Worm (Caenorhabditis elegans) whole organism, late embryonic: ENCODE data around the gene nhr-147.

Source experiments
- C08G9.2 ChIP-seq: sonication (generic microtip); optimal IDR thresholded peaks from 2 replicates; lab custom pipeline; 2016; ENCODE audit warnings: mild to moderate bottlenecking, missing genetic modification characterization, moderate library complexity, missing compliant biosample characterization
- K02D7.2 ChIP-seq: sonication (generic microtip); optimal IDR thresholded peaks from 2 replicates; lab custom pipeline; 2017; ENCODE audit warnings: mild to moderate bottlenecking, missing genetic modification characterization, missing compliant biosample characterization
- Y22D7AL.16 ChIP-seq: sonication (generic microtip); optimal IDR thresholded peaks from 2 replicates; lab custom pipeline; 2016; ENCODE audit warnings: missing genetic modification characterization, missing compliant biosample characterization
- ceh-22 ChIP-seq: sonication (generic microtip); optimal IDR thresholded peaks from 2 replicates; lab custom pipeline; 2017; ENCODE audit warnings: missing biosample characterization, missing genetic modification characterization
- ceh-31 ChIP-seq: sonication (generic microtip); optimal IDR thresholded peaks from 2 replicates; lab custom pipeline; 2016; ENCODE audit warnings: missing genetic modification characterization, missing compliant biosample characterization
- ceh-34 ChIP-seq: sonication (generic microtip); optimal IDR thresholded peaks from 2 replicates; lab custom pipeline; 2016; ENCODE audit warnings: mild to moderate bottlenecking, missing genetic modification characterization, missing compliant biosample characterization
- ceh-45 ChIP-seq: fragments of 200-800 bp; sonication (Bioruptor generic); IDR thresholded peaks from 2 replicates; pipeline ENCODE4 v1.3.6; 2022; ENCODE audit warnings: missing genetic modification reagents, missing genetic modification characterization, missing compliant biosample characterization
- ceh-48 ChIP-seq: sonication (generic microtip); optimal IDR thresholded peaks from 2 replicates; lab custom pipeline; 2016; ENCODE audit warnings: missing genetic modification characterization, inconsistent platforms, missing compliant biosample characterization
- dve-1 ChIP-seq: sonication (generic microtip); optimal IDR thresholded peaks from 2 replicates; lab custom pipeline; 2017; ENCODE audit warnings: antibody characterized with exemption, mild to moderate bottlenecking, missing genetic modification characterization, missing compliant biosample characterization
- elt-2 ChIP-seq: sonication (generic microtip); optimal IDR thresholded peaks from 2 replicates; lab custom pipeline; 2016; ENCODE audit warnings: missing genetic modification reagents, missing genetic modification characterization, missing compliant biosample characterization
- elt-4 ChIP-seq: sonication (generic microtip); optimal IDR thresholded peaks from 2 replicates; lab custom pipeline; 2016; ENCODE audit warnings: missing genetic modification characterization, missing compliant biosample characterization
- fax-1 ChIP-seq: sonication (generic microtip); optimal IDR thresholded peaks from 2 replicates; lab custom pipeline; 2016; ENCODE audit warnings: missing genotype, missing genetic modification characterization, missing compliant biosample characterization
- fkh-10 ChIP-seq: fragments of 150-350 bp; optimal IDR thresholded peaks from 2 replicates; lab custom pipeline; 2014; ENCODE audit warnings: missing biosample characterization, missing genetic modification reagents, missing genetic modification characterization
- hlh-13 ChIP-seq: fragments of 200-800 bp; sonication (Bioruptor generic); optimal IDR thresholded peaks from 2 replicates; lab custom pipeline; 2018; ENCODE audit warnings: mild to moderate bottlenecking, missing genetic modification characterization, missing compliant biosample characterization
- hlh-30 ChIP-seq: sonication (generic microtip); optimal IDR thresholded peaks from 2 replicates; lab custom pipeline; 2017; ENCODE audit warnings: antibody characterized with exemption, missing genetic modification characterization, missing compliant biosample characterization; ENCODE audit not compliant: insufficient read depth
- hlh-8 ChIP-seq: sonication (generic microtip); optimal IDR thresholded peaks from 2 replicates; lab custom pipeline; 2016; ENCODE audit warnings: missing genotype, missing genetic modification characterization, missing compliant biosample characterization
- lin-11 ChIP-seq: fragments of 200-800 bp; sonication (Bioruptor generic); optimal IDR thresholded peaks from 2 replicates; lab custom pipeline; 2018; ENCODE audit warnings: mild to moderate bottlenecking, missing genetic modification characterization, missing compliant biosample characterization
- mec-3 ChIP-seq: sonication (generic microtip); optimal IDR thresholded peaks from 2 replicates; lab custom pipeline; 2016; ENCODE audit warnings: borderline replicate concordance, missing genetic modification characterization, missing compliant biosample characterization
- nhr-232 ChIP-seq: sonication (generic microtip); optimal IDR thresholded peaks from 2 replicates; lab custom pipeline; 2016; ENCODE audit warnings: missing genetic modification characterization, missing compliant biosample characterization
- pag-3 ChIP-seq: sonication (generic microtip); optimal IDR thresholded peaks from 2 replicates; lab custom pipeline; 2016; ENCODE audit warnings: missing compliant biosample characterization, missing genetic modification characterization, borderline replicate concordance
- pat-9 ChIP-seq: fragments of 200-800 bp; sonication (Bioruptor generic); optimal IDR thresholded peaks from 2 replicates; lab custom pipeline; 2018; ENCODE audit warnings: mild to moderate bottlenecking, missing genetic modification characterization, moderate library complexity, missing compliant biosample characterization
- pax-1 ChIP-seq: fragments of 150-350 bp; optimal IDR thresholded peaks from 2 replicates; lab custom pipeline; 2014; ENCODE audit warnings: missing biosample characterization, missing genetic modification characterization
- pha-4 ChIP-seq: fragments of 150-350 bp; optimal IDR thresholded peaks from 2 replicates; lab custom pipeline; 2018; ENCODE audit warnings: missing biosample characterization, missing genetic modification reagents, missing genetic modification characterization
- ref-2 ChIP-seq: sonication (generic microtip); optimal IDR thresholded peaks from 2 replicates; lab custom pipeline; 2016; ENCODE audit warnings: missing genetic modification characterization, missing compliant biosample characterization
- rnt-1 ChIP-seq: sonication (generic microtip); optimal IDR thresholded peaks from 2 replicates; lab custom pipeline; 2016; ENCODE audit warnings: missing genetic modification characterization, missing compliant biosample characterization
- sox-4 ChIP-seq: sonication (generic microtip); optimal IDR thresholded peaks from 2 replicates; lab custom pipeline; 2017; ENCODE audit warnings: mild to moderate bottlenecking, missing genetic modification characterization, inconsistent platforms, missing compliant biosample characterization
- syd-9 ChIP-seq: sonication (generic microtip); optimal IDR thresholded peaks from 2 replicates; lab custom pipeline; 2016; ENCODE audit warnings: mild to moderate bottlenecking, missing genetic modification characterization, moderate library complexity, missing compliant biosample characterization
- ttx-3 ChIP-seq: sonication (generic microtip); optimal IDR thresholded peaks from 2 replicates; lab custom pipeline; 2016; ENCODE audit warnings: missing genetic modification reagents, missing genetic modification characterization, missing compliant biosample characterization
- unc-3 ChIP-seq, 2 experiments: fragments of 200-800 bp in 1 of 2; sonication (Bioruptor generic) in 1 of 2; sonication (generic microtip) in 1 of 2; conservative IDR thresholded peaks in 1 of 2; optimal IDR thresholded peaks in 1 of 2; 2 replicates each; pipeline versions ENCODE4 v1.3.6 to Lab custom; 2016 to 2022; ENCODE audit warnings: missing compliant biosample characterization in 2 of 2, missing genetic modification characterization in 2 of 2, missing genetic modification reagents in 1 of 2
- unc-42 ChIP-seq: sonication (generic microtip); optimal IDR thresholded peaks from 2 replicates; lab custom pipeline; 2016; ENCODE audit warnings: missing genotype, missing genetic modification characterization, missing compliant biosample characterization
- unc-55 ChIP-seq: sonication (generic microtip); optimal IDR thresholded peaks from 2 replicates; lab custom pipeline; 2017; ENCODE audit warnings: missing biosample characterization, missing genetic modification reagents, missing genetic modification characterization
- unc-86 ChIP-seq: sonication (generic microtip); optimal IDR thresholded peaks from 2 replicates; lab custom pipeline; 2016; ENCODE audit warnings: missing genetic modification characterization, missing compliant biosample characterization
- zip-5 ChIP-seq: sonication (generic microtip); optimal IDR thresholded peaks from 2 replicates; lab custom pipeline; 2016; ENCODE audit warnings: missing genetic modification characterization, missing compliant biosample characterization

The nhr-147 gene

DNA sequence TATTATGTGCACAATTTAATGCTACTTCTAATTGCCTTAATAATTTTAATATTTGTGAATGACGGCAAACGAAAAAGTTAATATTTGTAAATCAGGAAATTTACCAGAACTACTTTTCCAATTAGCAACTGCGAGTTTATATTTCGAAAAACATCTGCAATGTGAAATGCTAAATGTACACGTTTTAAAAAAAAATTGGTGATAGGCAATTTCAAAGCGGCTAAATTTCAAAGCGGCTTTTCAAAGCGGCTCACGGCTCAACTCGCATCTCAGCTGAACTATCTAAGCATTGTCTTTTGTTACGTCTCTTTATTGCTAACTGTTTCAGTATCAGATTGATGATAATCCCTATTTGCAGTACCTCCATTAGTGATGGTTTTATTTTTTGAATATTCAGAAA lies 5.8 kb upstream of the nhr-147 start, which contains the start of gene srh-187:
Gene srh-187 (minus strand): TSS at position 101 of the 400 bp plus-strand sequence.
- no peak for TF ChIP-seq pat-9 (tag; lab: Kevin White, UChicago)
- TF ChIP-seq ceh-22 (tag; lab: Kevin White, UChicago): no peak
- TF ChIP-seq Y22D7AL.16: no peak
- TF ChIP-seq dve-1 (tag; lab: Kevin White, UChicago): no peak
- TF ChIP-seq fkh-10 (GFP tag; lab: Kevin White, UChicago): no peak
- no peak for TF ChIP-seq ceh-48 (tag; lab: Kevin White, UChicago)
- no peak for TF ChIP-seq mec-3 (tag; lab: Kevin White, UChicago)
- TF ChIP-seq nhr-232: no peak
- TF ChIP-seq hlh-13: no peak
- TF ChIP-seq hlh-30: no peak
- no peak for TF ChIP-seq K02D7.2

DNA sequence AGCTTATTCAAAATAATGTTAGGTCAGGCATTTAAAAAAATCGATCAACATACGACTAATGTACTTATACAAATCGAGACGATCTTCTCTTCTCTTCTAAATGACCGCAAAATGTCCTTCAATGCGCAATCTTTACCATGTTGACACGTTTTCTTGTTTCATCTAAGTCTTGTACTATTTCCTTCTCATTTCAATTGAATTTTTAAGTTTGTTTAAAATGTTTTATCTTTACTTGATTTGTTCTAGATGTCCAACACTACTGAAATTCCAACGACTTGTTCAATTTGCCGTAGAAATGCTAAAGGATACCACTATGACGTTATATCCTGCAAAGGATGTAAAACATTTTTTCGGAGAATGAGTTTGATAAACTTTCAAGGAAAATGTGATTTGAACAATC lies 3.7 kb upstream of the nhr-147 start, which contains the start of the genes nhr-263 and nhr-148:
Gene nhr-263 (minus strand): TSS at position 101 of the 400 bp plus-strand sequence.
Gene nhr-148 (plus strand): TSS at position 215 of the 400 bp plus-strand sequence.
- TF ChIP-seq elt-2 (no peak), unc-86 (tag; lab: Kevin White, UChicago) (no peak), K02D7.2 (no peak), ceh-45 (GFP tag; lab: Robert Waterston, UW) (no peak), ref-2 (tag; lab: Kevin White, UChicago) (no peak), pha-4 (tag; lab: Kevin White, UChicago) (no peak), ceh-31 (tag; lab: Kevin White, UChicago) (no peak), fax-1 (tag; lab: Kevin White, UChicago) (no peak), pax-1 (no peak), unc-3 (GFP tag; conservative IDR thresholded peaks at IDR 0.05; lab: Robert Waterston, UW) (no peak), unc-3 (tag; optimal IDR thresholded peaks at IDR 0.05; lab: Kevin White, UChicago) (no peak), syd-9 (tag; lab: Kevin White, UChicago) (no peak), hlh-8 (tag; lab: Kevin White, UChicago) (no peak)

DNA sequence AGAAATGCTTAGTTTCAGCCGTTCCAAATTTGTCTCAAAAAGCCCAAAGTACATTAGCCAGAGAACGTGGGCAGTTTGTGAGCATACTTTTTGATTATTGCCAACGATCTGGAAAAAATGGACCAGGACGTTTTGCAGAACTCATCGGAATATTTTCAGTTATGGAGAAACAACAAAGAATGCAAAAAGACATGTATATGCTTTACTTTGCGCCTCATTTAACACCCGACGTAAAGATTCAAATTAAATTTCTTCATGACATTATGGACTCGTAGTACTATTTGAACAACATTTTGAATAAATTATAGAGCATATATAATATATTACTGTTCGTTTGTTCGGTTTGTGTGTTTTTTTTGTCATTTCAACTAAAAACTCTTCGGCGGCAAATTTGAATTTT lies 2.1 kb upstream of the nhr-147 start, which contains the start of gene srh-244:
Gene srh-244 (plus strand): TSS at position 301 of the 400 bp plus-strand sequence.
- TF ChIP-seq ceh-22 (tag; lab: Kevin White, UChicago) (no peak), lin-11 (tag; lab: Kevin White, UChicago) (no peak), unc-55 (GFP tag; lab: Kevin White, UChicago) (no peak), sox-4 (no peak), elt-4 (tag; lab: Kevin White, UChicago) (no peak), ttx-3 (tag; lab: Kevin White, UChicago) (no peak), fkh-10 (GFP tag; lab: Kevin White, UChicago) (no peak)

DNA sequence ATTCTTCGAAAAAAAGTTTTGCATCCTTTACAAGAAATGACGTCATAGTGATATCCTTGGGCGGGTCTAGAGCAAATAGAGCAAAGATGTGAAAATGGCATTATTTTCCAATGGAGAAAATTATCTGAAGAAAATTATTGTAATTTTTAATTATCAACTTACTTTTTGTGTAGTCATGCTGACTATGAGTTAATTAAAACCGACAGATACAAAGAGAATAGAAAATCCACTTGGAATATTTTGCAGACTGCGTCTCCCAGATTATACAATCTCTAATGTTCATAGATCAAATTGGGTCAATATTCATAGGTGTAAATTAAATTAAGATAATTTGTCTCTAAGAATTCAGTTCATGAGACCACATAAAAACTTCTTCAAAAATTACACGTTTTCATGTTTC lies 3.9 kb downstream of the nhr-147 start, which contains the start of gene nhr-149:
Gene nhr-149 (minus strand): TSS at position 101 of the 400 bp plus-strand sequence.
- TF ChIP-seq ceh-34 (tag; lab: Kevin White, UChicago) (no peak), hlh-30 (no peak), K02D7.2 (no peak), zip-5 (tag; lab: Kevin White, UChicago) (no peak), lin-11 (tag; lab: Kevin White, UChicago) (no peak), ceh-48 (tag; lab: Kevin White, UChicago) (no peak), unc-42 (tag; lab: Kevin White, UChicago) (no peak), syd-9 (tag; lab: Kevin White, UChicago) (no peak), pag-3 (tag; lab: Kevin White, UChicago) (no peak), C08G9.2 (tag; lab: Kevin White, UChicago) (no peak), nhr-232 (no peak), rnt-1 (tag; lab: Kevin White, UChicago) (no peak), unc-55 (GFP tag; lab: Kevin White, UChicago) (no peak)
